Fruit fly (Drosophila melanogaster) whole organism, embryonic: ENCODE results near the gene gammaTub37C.

ENCODE experiments used
- CG10366 ChIP-seq: fragments of 200-800 bp; sonication (Bioruptor generic); IDR thresholded peaks from 2 replicates; pipeline ENCODE4 v1.3.6; 2022; ENCODE audit warnings: missing biosample characterization, missing genetic modification characterization
- CG12219 ChIP-seq: fragments of 200-800 bp; sonication (Bioruptor generic); optimal IDR thresholded peaks from 3 replicates; lab custom pipeline; 2018; ENCODE audit warnings: missing biosample characterization, mild to moderate bottlenecking, missing genetic modification characterization
- CG12942 ChIP-seq: fragments of 200-800 bp; sonication (Bioruptor generic); optimal IDR thresholded peaks from 3 replicates; lab custom pipeline; 2016; ENCODE audit warnings: missing biosample characterization, missing genetic modification characterization
- CG13296 ChIP-seq: fragments of 200-800 bp; sonication (Bioruptor generic); optimal IDR thresholded peaks from 3 replicates; lab custom pipeline; 2018; ENCODE audit warnings: missing biosample characterization, mild to moderate bottlenecking, missing genetic modification characterization
- CG13775 ChIP-seq: fragments of 200-800 bp; sonication (Bioruptor generic); optimal IDR thresholded peaks from 3 replicates; lab custom pipeline; 2017; ENCODE audit warnings: missing biosample characterization, mild to moderate bottlenecking, missing genetic modification characterization
- CG13894 ChIP-seq: fragments of 200-800 bp; sonication (Bioruptor generic); optimal IDR thresholded peaks from 3 replicates; lab custom pipeline; 2018; ENCODE audit warnings: missing biosample characterization, mild to moderate bottlenecking, missing genetic modification characterization, moderate library complexity
- CG15011 ChIP-seq: fragments of 200-800 bp; sonication (Bioruptor generic); optimal IDR thresholded peaks from 3 replicates; lab custom pipeline; 2018; ENCODE audit warnings: missing biosample characterization, mild to moderate bottlenecking, missing genetic modification characterization
- CG15269 ChIP-seq: fragments of 200-800 bp; sonication (Bioruptor generic); optimal IDR thresholded peaks from 2 replicates; lab custom pipeline; 2018; ENCODE audit warnings: missing biosample characterization, mild to moderate bottlenecking, missing genetic modification characterization, moderate library complexity
- CG17568 ChIP-seq: fragments of 200-800 bp; sonication (Bioruptor generic); optimal IDR thresholded peaks from 2 replicates; lab custom pipeline; 2018; ENCODE audit warnings: missing biosample characterization, mild to moderate bottlenecking, missing genetic modification characterization, moderate library complexity
- CG18011 ChIP-seq: fragments of 200-800 bp; sonication (Bioruptor generic); optimal IDR thresholded peaks from 2 replicates; lab custom pipeline; 2017; ENCODE audit warnings: missing biosample characterization, missing genetic modification characterization, mild to moderate bottlenecking, moderate library complexity, missing genotype
- CG2678 ChIP-seq: fragments of 200-800 bp; sonication (Bioruptor generic); optimal IDR thresholded peaks from 3 replicates; lab custom pipeline; 2019; ENCODE audit warnings: missing biosample characterization, mild to moderate bottlenecking, missing genetic modification characterization, moderate library complexity
- CG31224 ChIP-seq: fragments of 200-800 bp; sonication (Bioruptor generic); IDR thresholded peaks from 2 replicates; pipeline ENCODE4 v1.3.6; 2022; ENCODE audit warnings: missing biosample characterization, missing genetic modification characterization
- CG31441 ChIP-seq: fragments of 200-800 bp; sonication (Bioruptor generic); IDR thresholded peaks from 2 replicates; pipeline ENCODE4 v1.3.6; 2022; ENCODE audit warnings: missing biosample characterization, missing genetic modification characterization
- CG42726 ChIP-seq: fragments of 200-800 bp; sonication (Bioruptor generic); IDR thresholded peaks from 2 replicates; pipeline ENCODE4 v1.3.6; 2022; ENCODE audit warnings: missing biosample characterization, missing genetic modification characterization; ENCODE audit not compliant: partially characterized antibody
- CG4282 ChIP-seq: fragments of 200-800 bp; sonication (Bioruptor generic); optimal IDR thresholded peaks from 2 replicates; lab custom pipeline; 2016; ENCODE audit warnings: missing biosample characterization, missing genetic modification characterization
- CG6689 ChIP-seq: fragments of 200-800 bp; sonication (Bioruptor generic); IDR thresholded peaks from 2 replicates; pipeline ENCODE4 v1.3.6; 2022; ENCODE audit warnings: missing biosample characterization, missing genetic modification characterization
- CG6854 ChIP-seq: fragments of 200-800 bp; sonication (Bioruptor generic); optimal IDR thresholded peaks from 3 replicates; lab custom pipeline; 2017; ENCODE audit warnings: missing biosample characterization, mild to moderate bottlenecking, missing genetic modification characterization
- CG8290 ChIP-seq, 3 experiments: fragments of 200-800 bp; sonication (Bioruptor generic); optimal IDR thresholded peaks; 2 replicates each; lab custom pipeline; 2016 to 2019; ENCODE audit warnings: missing biosample characterization in 3 of 3, missing genetic modification characterization in 3 of 3, mild to moderate bottlenecking in 2 of 3, moderate library complexity in 1 of 3
- CG8388 ChIP-seq: fragments of 200-800 bp; sonication (Bioruptor generic); optimal IDR thresholded peaks from 2 replicates; lab custom pipeline; 2019; ENCODE audit warnings: missing biosample characterization, mild to moderate bottlenecking, missing genetic modification characterization, moderate library complexity
- CG8765 ChIP-seq: fragments of 200-800 bp; sonication (Bioruptor generic); IDR thresholded peaks from 2 replicates; pipeline ENCODE4 v1.3.6; 2022; ENCODE audit warnings: missing biosample characterization, missing genetic modification characterization
- CG9817 ChIP-seq: fragments of 200-800 bp; sonication (Bioruptor generic); optimal IDR thresholded peaks from 2 replicates; lab custom pipeline; 2018; ENCODE audit warnings: missing biosample characterization, mild to moderate bottlenecking, missing genetic modification characterization, moderate library complexity
- CHES-1-like ChIP-seq: fragments of 200-800 bp; sonication (Bioruptor generic); optimal IDR thresholded peaks from 2 replicates; lab custom pipeline; 2016; ENCODE audit warnings: missing biosample characterization, missing genetic modification characterization
- D ChIP-seq, 2 experiments: fragments of 200-800 bp in 1 of 2; fragments of >200 bp in 1 of 2; sonication (Bioruptor generic) in 1 of 2; optimal IDR thresholded peaks; 2 replicates in 1 of 2; 3 replicates in 1 of 2; lab custom pipeline; 2017; ENCODE audit warnings: mild to moderate bottlenecking in 1 of 2, missing biosample characterization in 1 of 2, missing genetic modification characterization in 1 of 2, missing genetic modification reagents in 1 of 2
- Dek ChIP-seq: fragments of 200-800 bp; sonication (Bioruptor generic); optimal IDR thresholded peaks from 3 replicates; lab custom pipeline; 2019; ENCODE audit warnings: missing biosample characterization, mild to moderate bottlenecking, missing genetic modification characterization, moderate library complexity
- Dfd ChIP-seq, 2 experiments: fragments of >200 bp; optimal IDR thresholded peaks; 2 replicates each; lab custom pipeline; 2017; ENCODE audit warnings: missing biosample characterization in 2 of 2, missing genetic modification characterization in 2 of 2
- E2f1 ChIP-seq: fragments of 200-800 bp; sonication (Bioruptor generic); IDR thresholded peaks from 2 replicates; pipeline ENCODE4 v1.3.6; 2022; ENCODE audit warnings: missing biosample characterization, missing genetic modification characterization
- H2.0 ChIP-seq: fragments of 200-800 bp; sonication (Bioruptor generic); IDR thresholded peaks from 2 replicates; pipeline ENCODE4 v1.3.6; 2022; ENCODE audit warnings: missing biosample characterization, missing genetic modification characterization
- Hmx ChIP-seq: fragments of 200-800 bp; sonication (Bioruptor generic); optimal IDR thresholded peaks from 2 replicates; lab custom pipeline; 2016; ENCODE audit warnings: missing biosample characterization, missing genetic modification characterization
- Hr78 ChIP-seq, 2 experiments: fragments of 200-800 bp in 1 of 2; fragments of >200 bp in 1 of 2; sonication (Bioruptor generic) in 1 of 2; optimal IDR thresholded peaks; 2 replicates each; lab custom pipeline; 2017 to 2019; ENCODE audit warnings: missing biosample characterization in 2 of 2, missing genetic modification characterization in 2 of 2, mild to moderate bottlenecking in 1 of 2, moderate library complexity in 1 of 2
- Kr ChIP-seq: fragments of 200-800 bp; sonication (Bioruptor generic); optimal IDR thresholded peaks from 2 replicates; lab custom pipeline; 2017; ENCODE audit warnings: missing biosample characterization, mild to moderate bottlenecking, missing genetic modification characterization
- Max ChIP-seq: fragments of 200-800 bp; sonication (Bioruptor generic); optimal IDR thresholded peaks from 2 replicates; lab custom pipeline; 2016; ENCODE audit warnings: missing biosample characterization, mild to moderate bottlenecking, missing genetic modification characterization
- Mrtf ChIP-seq: fragments of 200-800 bp; sonication (Bioruptor generic); IDR thresholded peaks from 3 replicates; pipeline ENCODE4 v1.3.6; 2022; ENCODE audit warnings: missing biosample characterization, missing genetic modification characterization
- Ptx1 ChIP-seq: fragments of 200-800 bp; sonication (Bioruptor generic); IDR thresholded peaks from 2 replicates; pipeline ENCODE4 v1.3.6; 2022; ENCODE audit warnings: missing biosample characterization, missing genetic modification characterization
- Six4 ChIP-seq: fragments of 200-800 bp; sonication (Bioruptor generic); optimal IDR thresholded peaks from 2 replicates; lab custom pipeline; 2016; ENCODE audit warnings: missing biosample characterization, missing genetic modification characterization
- Sox100B ChIP-seq: fragments of 200-800 bp; sonication (Bioruptor generic); optimal IDR thresholded peaks from 3 replicates; lab custom pipeline; 2018; ENCODE audit warnings: missing biosample characterization, mild to moderate bottlenecking, missing genetic modification characterization
- Spps ChIP-seq: fragments of 200-800 bp; sonication (Bioruptor generic); optimal IDR thresholded peaks from 2 replicates; lab custom pipeline; 2018; ENCODE audit warnings: missing biosample characterization, mild to moderate bottlenecking, missing genetic modification characterization
- btn ChIP-seq: fragments of 200-800 bp; sonication (Bioruptor generic); optimal IDR thresholded peaks from 2 replicates; lab custom pipeline; 2016; ENCODE audit warnings: missing biosample characterization, missing genetic modification characterization
- cad ChIP-seq: fragments of >200 bp; optimal IDR thresholded peaks from 2 replicates; lab custom pipeline; 2017; ENCODE audit warnings: missing biosample characterization, missing genetic modification characterization
- crol ChIP-seq: fragments of 200-800 bp; sonication (Bioruptor generic); IDR thresholded peaks from 2 replicates; pipeline ENCODE4 v1.3.6; 2022; ENCODE audit warnings: missing biosample characterization, missing genetic modification characterization
- dan ChIP-seq: fragments of 200-800 bp; sonication (Bioruptor generic); IDR thresholded peaks from 2 replicates; pipeline ENCODE4 v1.3.6; 2022; ENCODE audit warnings: missing biosample characterization, missing genetic modification characterization
- knrl ChIP-seq: fragments of 200-800 bp; sonication (Bioruptor generic); IDR thresholded peaks from 3 replicates; pipeline ENCODE4 v1.3.6; 2022; ENCODE audit warnings: missing biosample characterization, missing genetic modification characterization; ENCODE audit not compliant: partially characterized antibody
- lola ChIP-seq, 3 experiments: fragments of >200 bp in 2 of 3; fragments of 200-800 bp in 1 of 3; sonication (Bioruptor generic) in 1 of 3; optimal IDR thresholded peaks; 2 replicates each; lab custom pipeline; 2017 to 2019; ENCODE audit warnings: missing biosample characterization in 3 of 3, missing genetic modification characterization in 3 of 3, mild to moderate bottlenecking in 1 of 3, moderate library complexity in 1 of 3
- pfk ChIP-seq: fragments of 200-800 bp; sonication (Bioruptor generic); optimal IDR thresholded peaks from 2 replicates; lab custom pipeline; 2018; ENCODE audit warnings: missing biosample characterization, mild to moderate bottlenecking, missing genetic modification characterization, moderate library complexity
- salm ChIP-seq: fragments of 200-800 bp; sonication (Bioruptor generic); optimal IDR thresholded peaks from 2 replicates; lab custom pipeline; 2018; ENCODE audit warnings: missing biosample characterization, mild to moderate bottlenecking, missing genetic modification characterization
- unc-4 ChIP-seq: fragments of 200-800 bp; sonication (Bioruptor generic); IDR thresholded peaks from 2 replicates; pipeline ENCODE4 v1.3.6; 2022; ENCODE audit warnings: missing biosample characterization, missing genetic modification characterization; ENCODE audit not compliant: partially characterized antibody
- wor ChIP-seq: fragments of 200-800 bp; sonication (Bioruptor generic); IDR thresholded peaks from 2 replicates; pipeline ENCODE4 v1.3.6; 2022; ENCODE audit warnings: missing biosample characterization, missing genetic modification characterization

The gammaTub37C gene

DNA sequence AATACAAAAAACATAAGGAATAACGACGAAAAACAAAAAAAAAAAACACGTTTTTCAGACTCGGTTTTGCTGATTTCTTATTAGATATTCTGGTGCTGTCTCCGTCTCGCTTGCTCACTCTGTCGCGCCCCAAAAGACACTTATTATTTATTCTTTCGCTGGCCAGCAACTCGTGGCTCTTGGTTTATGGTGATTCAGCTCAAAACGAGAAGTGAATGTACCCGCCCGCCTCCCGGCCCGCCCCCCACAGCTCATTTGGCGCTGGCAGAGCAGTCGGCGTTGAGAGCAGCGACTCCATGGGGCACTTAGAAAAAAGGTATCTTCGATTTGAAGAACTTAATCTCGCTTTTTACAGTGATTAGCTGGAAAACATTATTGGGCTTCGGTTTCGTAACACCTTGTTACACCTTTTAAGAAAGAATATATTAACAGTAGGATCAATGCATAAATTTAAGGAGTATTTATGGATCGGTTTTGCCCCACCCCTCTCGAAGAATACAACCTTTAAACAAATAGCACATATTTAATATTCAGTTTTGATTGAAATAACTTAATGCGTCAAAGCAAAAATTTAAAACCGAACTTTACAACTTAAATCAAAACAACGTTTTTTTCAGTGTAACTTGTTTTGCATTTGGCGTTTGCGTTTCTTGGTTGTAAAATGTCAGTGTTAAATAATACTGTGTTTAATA, 43.9 kb downstream of the gammaTub37C start (continued):
- no peak for TF ChIP-seq cad (GFP tag; lab: Kevin White, UChicago)
- no peak for TF ChIP-seq btn (GFP tag; lab: Kevin White, UChicago)
- TF ChIP-seq CG15269 (tag; lab: Kevin White, UChicago), result peak; percentile 77
- TF ChIP-seq CG15011 (GFP tag; lab: Kevin White, UChicago), result peak; percentile 63
- peak; percentile 27; the same call in 1 of the 2 replicates for TF ChIP-seq CG10366
- TF ChIP-seq Max, result peak; percentile 59
- TF ChIP-seq CG4282 (GFP tag; lab: Kevin White, UChicago), result no peak
- peak; percentile 33 for TF ChIP-seq CG8290 (GFP tag; optimal IDR thresholded peaks at IDR 0.05; lab: Kevin White, UChicago)
- TF ChIP-seq CG8290 (tag; optimal IDR thresholded peaks at IDR 0.05; lab: Kevin White, UChicago), result peak in 1 of 2 experiments; percentile 54
- no peak for TF ChIP-seq dan (GFP tag; lab: Robert Waterston, UW)
- TF ChIP-seq Six4 (GFP tag; lab: Kevin White, UChicago), result peak; percentile 58
- TF ChIP-seq Sox100B (GFP tag; lab: Kevin White, UChicago), result peak; percentile 82
- no peak for TF ChIP-seq knrl (GFP tag; lab: Robert Waterston, UW)
- TF ChIP-seq Mrtf (GFP tag; lab: Robert Waterston, UW), result 0 out of 3 replicates have a peak, but pooled peaks have one; percentile 43
- TF ChIP-seq Hr78 (GFP tag; optimal IDR thresholded peaks at IDR 0.05; lab: Kevin White, UChicago), result peak in 1 of 2 experiments; percentile 5
- peak; percentile 89 for TF ChIP-seq CG2678 (tag; lab: Kevin White, UChicago)
- TF ChIP-seq Ptx1 (GFP tag; lab: Robert Waterston, UW), result peak; percentile 29; the same call in 1 of the 2 replicates
- peak; percentile 45 for TF ChIP-seq CG12942 (GFP tag; lab: Kevin White, UChicago)
- no peak for TF ChIP-seq Kr (GFP tag; lab: Kevin White, UChicago)
- TF ChIP-seq CG31224, result peak; percentile 65
- peak; percentile 65 for TF ChIP-seq Spps (tag; lab: Kevin White, UChicago)
- peak; percentile 27 for TF ChIP-seq salm (tag; lab: Kevin White, UChicago)
- TF ChIP-seq CG31441 (GFP tag; lab: Robert Waterston, UW), result peak; percentile 76
- TF ChIP-seq CG13775, result peak; percentile 82
- TF ChIP-seq Dfd (GFP tag; optimal IDR thresholded peaks at IDR 0.05; lab: Kevin White, UChicago), result peak in 1 of 2 experiments; percentile 23
- TF ChIP-seq H2.0 (GFP tag; lab: Robert Waterston, UW), result no peak
- peak; percentile 41 for TF ChIP-seq Hmx (GFP tag; lab: Kevin White, UChicago)
- TF ChIP-seq CG8765 (GFP tag; lab: Robert Waterston, UW), result no peak
- peak; percentile 27; the same call in 1 of the 2 replicates for TF ChIP-seq wor (GFP tag; lab: Robert Waterston, UW)
- TF ChIP-seq CG9817 (tag; lab: Kevin White, UChicago), result peak; percentile 62
- peak; percentile 70 for TF ChIP-seq CG8388
- TF ChIP-seq lola (GFP tag; optimal IDR thresholded peaks at IDR 0.05; lab: Kevin White, UChicago), result peak in 1 of 3 experiments; percentile 86
- TF ChIP-seq CG42726 (GFP tag; lab: Robert Waterston, UW), result no peak
- TF ChIP-seq E2f1 (GFP tag; lab: Robert Waterston, UW), result no peak
- TF ChIP-seq CG6689 (GFP tag; lab: Robert Waterston, UW), result peak; percentile 65
- no peak for TF ChIP-seq unc-4 (GFP tag; lab: Robert Waterston, UW)
- TF ChIP-seq pfk, result no peak
- TF ChIP-seq Dek, result peak; percentile 61
- peak; percentile 49 for TF ChIP-seq CHES-1-like (GFP tag; lab: Kevin White, UChicago)
- TF ChIP-seq CG12219 (GFP tag; lab: Kevin White, UChicago), result peak; percentile 57
- peak; percentile 73 for TF ChIP-seq CG6854 (GFP tag; lab: Kevin White, UChicago)
- peak; percentile 62 for TF ChIP-seq CG13894 (tag; lab: Kevin White, UChicago)
- peak; percentile 52 for TF ChIP-seq CG18011 (GFP tag; lab: Kevin White, UChicago)
- no peak for TF ChIP-seq D (optimal IDR thresholded peaks at IDR 0.05; lab: Kevin White, UChicago)
- TF ChIP-seq D (GFP tag; optimal IDR thresholded peaks at IDR 0.05; lab: Kevin White, UChicago), result peak; percentile 64
- peak; percentile 43 for TF ChIP-seq CG17568 (GFP tag; lab: Kevin White, UChicago)
- TF ChIP-seq CG13296 (GFP tag; lab: Kevin White, UChicago), result peak; percentile 74
- TF ChIP-seq crol, result peak; percentile 69; the same call in 1 of the 2 replicates
